Worm (Caenorhabditis elegans): ENCODE results near the gene str-252.

str-252 gene

DNA sequence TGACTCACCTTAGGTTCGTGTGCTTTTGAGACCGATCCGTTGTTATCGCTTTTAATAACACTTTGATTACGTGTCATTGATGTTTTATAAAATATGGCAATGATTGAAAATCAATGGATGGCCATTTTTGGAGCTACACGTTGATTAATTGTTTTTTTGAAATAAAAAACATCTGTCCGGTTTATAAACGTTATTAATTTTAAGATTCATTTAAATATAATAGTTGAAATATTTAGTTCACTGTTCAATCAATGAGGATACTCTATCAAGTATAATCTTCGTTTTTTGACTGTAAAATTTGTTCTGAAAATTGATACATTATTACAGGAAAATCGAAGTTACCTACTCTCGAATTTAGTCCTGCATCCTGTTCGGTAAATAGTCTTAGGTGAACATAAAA is 42.0 kb downstream of the str-252 start, which contains the start of gene R10D12.10:
Gene R10D12.10 (minus strand): TSS at position 101 of the 400 bp plus-strand sequence.
- no peak for TF ChIP-seq ZK546.5 (tag; optimal IDR thresholded peaks at IDR 0.05)
- TF ChIP-seq gmeb-1 (tag; optimal IDR thresholded peaks at IDR 0.05): no peak

DNA sequence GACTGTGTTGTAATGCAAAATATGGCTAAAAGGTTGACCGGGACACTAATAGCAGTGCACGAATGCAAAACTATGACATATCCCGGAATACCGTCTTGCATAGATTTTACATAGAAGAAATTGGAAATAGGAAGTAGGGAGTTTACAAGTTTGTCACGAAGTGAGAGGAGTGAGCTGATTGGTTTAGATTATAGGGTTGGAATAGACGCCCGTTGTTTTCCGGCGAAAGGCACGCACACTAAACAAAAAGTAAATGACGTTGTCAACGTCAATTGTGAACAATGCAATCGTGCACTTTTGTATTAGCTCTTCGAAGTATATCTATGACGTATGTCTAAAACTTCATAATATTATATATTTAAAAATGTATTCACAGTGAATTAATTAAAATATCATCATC is 44.6 kb downstream of the str-252 start, which contains the start of gene srh-24:
Gene srh-24 (minus strand): TSS at position 101 of the 400 bp plus-strand sequence.
- TF ChIP-seq mab-5 (tag; optimal IDR thresholded peaks at IDR 0.05) (no peak), nhr-237 (tag; optimal IDR thresholded peaks at IDR 0.05) (no peak), R02D3.7 (tag; optimal IDR thresholded peaks at IDR 0.05) (no peak), blmp-1 (tag; optimal IDR thresholded peaks at IDR 0.05; ENCODE audit: insufficient read depth) (no peak), elt-3 (tag; optimal IDR thresholded peaks at IDR 0.05) (no peak), unc-39 (tag; optimal IDR thresholded peaks at IDR 0.05) (no peak), F13H6.1 (tag; optimal IDR thresholded peaks at IDR 0.05) (no peak), lin-39 (tag; optimal IDR thresholded peaks at IDR 0.05) (no peak), dmd-4 (tag; optimal IDR thresholded peaks at IDR 0.05) (no peak), ztf-1 (GFP tag; conservative IDR thresholded peaks at IDR 0.05) (no peak)

DNA sequence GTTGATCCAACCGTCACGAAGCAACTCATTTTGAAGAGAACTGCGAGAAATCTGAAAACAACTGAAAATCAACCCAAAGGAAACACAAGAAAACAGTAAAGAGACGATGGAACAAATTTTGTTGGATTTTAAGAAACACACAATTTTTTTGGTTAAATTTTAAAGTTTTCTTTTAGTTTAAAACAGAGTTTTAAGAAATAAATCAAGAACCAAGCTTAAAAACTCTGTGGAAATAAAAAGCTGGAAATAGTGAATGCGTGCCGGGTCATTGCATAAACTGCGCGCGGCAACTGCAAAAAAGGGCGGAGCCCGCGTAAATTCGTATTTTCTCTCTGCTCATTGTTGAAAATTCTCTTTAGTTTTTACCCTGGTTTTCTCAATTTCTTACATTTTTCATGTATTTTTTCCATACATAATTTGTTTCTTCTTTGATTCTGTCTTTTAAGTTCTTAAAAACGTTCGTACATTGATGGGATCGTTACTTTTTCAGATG is 45.7 kb downstream of the str-252 start, which contains the start of the genes algn-13 and R10D12.13:
Gene algn-13 (minus strand): TSS at position 51 of the 493 bp plus-strand sequence.
Gene R10D12.13 (plus strand): TSS at position 491 of the 493 bp plus-strand sequence.
- TF ChIP-seq elt-1 (tag; optimal IDR thresholded peaks at IDR 0.05) (no peak), F13H6.1 (tag; optimal IDR thresholded peaks at IDR 0.05) (peak; percentile 64), lin-11 (tag; optimal IDR thresholded peaks at IDR 0.05) (peak; percentile 60), mab-5 (tag; optimal IDR thresholded peaks at IDR 0.05) (peak; percentile 56), sem-4 (tag; optimal IDR thresholded peaks at IDR 0.05) (peak; percentile 70), snpc-4 (tag; optimal IDR thresholded peaks at IDR 0.05) (peak; percentile 30), crh-2 (tag; optimal IDR thresholded peaks at IDR 0.05) (no peak), C34F6.9 (tag; optimal IDR thresholded peaks at IDR 0.05) (peak; percentile 37), sma-3 (GFP tag; optimal IDR thresholded peaks at IDR 0.05) (peak; percentile 48), ztf-1 (GFP tag; conservative IDR thresholded peaks at IDR 0.05) (no peak), lsy-2 (tag; optimal IDR thresholded peaks at IDR 0.05) (peak in 1 of 2 experiments; percentile 70), ztf-4 (tag; optimal IDR thresholded peaks at IDR 0.05) (peak; percentile 2), sma-9 (GFP tag; optimal IDR thresholded peaks at IDR 0.05) (peak; percentile 70), sma-9 (tag; optimal IDR thresholded peaks at IDR 0.05) (no peak), nhr-25 (tag; optimal IDR thresholded peaks at IDR 0.05) (peak; percentile 43), unc-55 (GFP tag; optimal IDR thresholded peaks at IDR 0.05) (peak; percentile 78), gmeb-1 (tag; optimal IDR thresholded peaks at IDR 0.05) (peak; percentile 74), nhr-11 (tag; optimal IDR thresholded peaks at IDR 0.05) (no peak), nhr-129 (tag; optimal IDR thresholded peaks at IDR 0.05) (peak; percentile 55), lin-13 (GFP tag; optimal IDR thresholded peaks at IDR 0.05) (peak; percentile 52)

ce11 chrV:13963279-13963976 is 47.1 kb downstream of the str-252 start, which contains the start of gene sao-1:
sao-1 (plus strand) TSS chrV:13963926.
- TF ChIP-seq sma-9 (GFP tag; optimal IDR thresholded peaks at IDR 0.05): peak; percentile 13
- TF ChIP-seq sma-9 (tag; optimal IDR thresholded peaks at IDR 0.05): no peak
- TF ChIP-seq blmp-1 (tag; optimal IDR thresholded peaks at IDR 0.05; ENCODE audit: insufficient read depth): peak; percentile 98
- no peak for TF ChIP-seq elt-1 (tag; optimal IDR thresholded peaks at IDR 0.05)
